Worm (Caenorhabditis elegans) whole organism, midembryonic: ENCODE results near the gene AC3.12.

Source experiments
- T22C8.4 ChIP-seq: fragments of 200-800 bp; sonication (Bioruptor generic); IDR thresholded peaks from 2 replicates; pipeline ENCODE4 v1.3.6; 2022; ENCODE audit warnings: missing genetic modification characterization, missing compliant biosample characterization
- cog-1 ChIP-seq: sonication (generic microtip); optimal IDR thresholded peaks from 2 replicates; lab custom pipeline; 2016; ENCODE audit warnings: missing genetic modification characterization, missing compliant biosample characterization
- flt-1 ChIP-seq: fragments of 200-800 bp; sonication (Bioruptor generic); IDR thresholded peaks from 2 replicates; pipeline ENCODE4 v1.3.6; 2022; ENCODE audit warnings: missing genetic modification characterization, missing compliant biosample characterization
- klf-2 ChIP-seq: fragments of 200-800 bp; sonication (Bioruptor generic); conservative IDR thresholded peaks from 2 replicates; pipeline ENCODE4 v1.3.6; 2022; ENCODE audit warnings: missing genetic modification reagents, missing genetic modification characterization, missing compliant biosample characterization
- tab-1 ChIP-seq: fragments of 200-800 bp; sonication (Bioruptor generic); IDR thresholded peaks from 2 replicates; pipeline ENCODE4 v1.3.6; 2022; ENCODE audit warnings: missing genetic modification characterization, missing compliant biosample characterization
- ztf-29 ChIP-seq: fragments of 200-800 bp; sonication (Bioruptor generic); IDR thresholded peaks from 2 replicates; pipeline ENCODE4 v1.3.6; 2022; ENCODE audit warnings: missing genetic modification reagents, missing genetic modification characterization, missing compliant biosample characterization

DNA sequence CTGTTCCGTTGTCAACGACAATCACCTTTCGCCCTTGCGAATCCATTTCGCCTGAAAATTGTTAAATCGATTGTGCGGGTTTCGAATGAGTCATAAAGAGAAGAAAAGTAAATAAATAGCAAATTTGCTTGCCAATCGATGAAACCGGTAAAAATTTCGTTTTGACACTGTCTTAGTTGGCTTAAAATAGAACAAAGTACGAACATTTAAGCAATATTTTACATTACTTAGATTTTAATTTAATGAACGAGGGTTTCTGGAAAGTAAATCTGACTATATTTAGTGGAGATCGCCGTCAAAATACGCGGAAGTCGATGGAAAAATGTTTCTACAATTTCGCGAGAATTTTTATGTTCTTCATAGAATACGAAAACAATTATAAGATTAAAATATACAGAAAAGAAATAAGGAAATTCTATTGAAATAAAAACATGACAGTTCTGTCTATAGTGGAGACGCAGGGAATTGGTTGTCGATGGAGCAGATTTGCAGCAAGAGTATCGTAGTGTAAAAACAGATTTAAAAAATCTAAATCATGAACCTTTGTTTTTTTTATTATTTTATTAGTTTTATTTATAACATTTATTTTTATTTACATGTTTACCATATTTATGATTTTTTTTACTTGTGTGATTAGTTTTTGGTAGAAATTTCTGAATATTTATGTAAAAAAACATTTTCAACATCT lies 40.7 kb downstream of the AC3.12 start, which contains the start of gene arx-2:
- no peak for TF ChIP-seq flt-1 (GFP tag; lab: Robert Waterston, UW)
- TF ChIP-seq cog-1 (tag; lab: Kevin White, UChicago) = no peak
- TF ChIP-seq tab-1 (GFP tag; lab: Robert Waterston, UW) = no peak
- no peak for TF ChIP-seq T22C8.4 (GFP tag; lab: Robert Waterston, UW)
- no peak for TF ChIP-seq klf-2 (GFP tag; lab: Robert Waterston, UW)
- TF ChIP-seq ztf-29 = no peak
